Fruit fly (Drosophila melanogaster): ENCODE results near the gene CG31111.
A peak's percentile ranks its signal among the peaks of the same experiment; 100 is the strongest.

The CG31111 gene

DNA sequence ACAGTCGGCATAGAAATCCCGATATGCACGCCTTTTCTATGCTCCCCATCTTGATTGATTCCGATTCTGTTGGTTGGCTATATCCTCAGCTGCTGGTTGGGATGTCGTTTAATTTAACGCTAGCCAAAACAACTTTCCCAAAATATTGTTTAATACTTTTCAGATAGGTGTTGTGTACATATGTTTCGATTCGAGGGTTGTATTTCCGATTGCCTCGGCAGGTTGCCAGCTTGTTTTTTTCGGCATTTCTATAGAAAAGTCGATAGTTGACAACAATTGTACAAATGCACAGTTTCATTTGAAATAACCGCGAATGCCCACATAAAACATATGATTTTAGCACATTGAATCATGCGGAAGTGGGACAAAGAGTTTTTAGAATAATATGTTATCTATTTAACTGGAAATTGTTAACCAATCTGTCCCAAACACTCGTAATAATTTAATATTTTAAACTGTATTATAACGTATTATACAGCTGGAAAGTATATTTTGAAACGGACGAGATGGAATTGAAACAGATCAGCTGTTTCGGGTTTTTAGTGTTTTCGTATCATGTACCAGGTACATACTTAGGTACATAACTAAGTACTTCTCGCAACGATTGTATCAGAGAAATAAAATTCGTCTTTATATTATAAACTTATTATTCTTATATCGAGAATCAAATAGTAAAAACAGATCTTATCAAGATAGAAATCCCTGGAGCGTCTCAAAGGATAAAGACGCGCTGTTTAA lies 1.4 kb downstream of the CG31111 start, which contains the start of gene CG31109 (continued):
- TF ChIP-seq CG34422 (GFP tag; IDR thresholded peaks at IDR 0.05) (peak; percentile 48; the same call in 1 of the 3 replicates), Sry-β (GFP tag; optimal IDR thresholded peaks at IDR 0.05) (peak; percentile 12), CG17829 (tag; optimal IDR thresholded peaks at IDR 0.05) (peak; percentile 31), GATAe (GFP tag; conservative IDR thresholded peaks at IDR 0.05) (no peak), CG32532 (GFP tag; IDR thresholded peaks at IDR 0.05) (peak; percentile 31; the same call in 1 of the 2 replicates), Lhr (GFP tag; optimal IDR thresholded peaks at IDR 0.05) (peak; percentile 31), CG8924 (tag; optimal IDR thresholded peaks at IDR 0.05) (peak; percentile 67), pnt (GFP tag; optimal IDR thresholded peaks at IDR 0.05) (no peak), Usf (GFP tag; optimal IDR thresholded peaks at IDR 0.05) (no peak), sd (tag; optimal IDR thresholded peaks at IDR 0.05) (peak; percentile 26), CG3407 (GFP tag; optimal IDR thresholded peaks at IDR 0.05) (no peak), rib (GFP tag; IDR thresholded peaks at IDR 0.05) (no peak), CG16779 (GFP tag; IDR thresholded peaks at IDR 0.05) (no peak), TFAM (GFP tag; optimal IDR thresholded peaks at IDR 0.05) (no peak), Ets65A (GFP tag) (no peak), B-H2 (GFP tag; optimal IDR thresholded peaks at IDR 0.05) (peak; percentile 60), eve (GFP tag; optimal IDR thresholded peaks at IDR 0.05) (peak in 1 of 2 experiments; percentile 56), sc (optimal IDR thresholded peaks at IDR 0.05) (no peak), sc (GFP tag; optimal IDR thresholded peaks at IDR 0.05) (no peak), CG12155 (GFP tag; optimal IDR thresholded peaks at IDR 0.05) (no peak), hb (GFP tag; IDR thresholded peaks at IDR 0.05; ENCODE audit: partially characterized antibody) (no peak), BEAF-32 (GFP tag; optimal IDR thresholded peaks at IDR 0.05) (peak; percentile 71), CHES-1-like (GFP tag; optimal IDR thresholded peaks at IDR 0.05) (peak; percentile 50), stwl (tag; optimal IDR thresholded peaks at IDR 0.05) (peak; percentile 77), gsb (GFP tag; IDR thresholded peaks at IDR 0.05) (no peak), cato (GFP tag; optimal IDR thresholded peaks at IDR 0.05; ENCODE audit: borderline replicate concordance) (no peak), CG2116 (GFP tag; optimal IDR thresholded peaks at IDR 0.05) (peak; percentile 99), seq (GFP tag; IDR thresholded peaks at IDR 0.05) (no peak), run (tag; optimal IDR thresholded peaks at IDR 0.05) (no peak), CG15601 (tag; optimal IDR thresholded peaks at IDR 0.05) (peak; percentile 36), maf-S (GFP tag; optimal IDR thresholded peaks at IDR 0.05) (no peak), fd3F (GFP tag; optimal IDR thresholded peaks at IDR 0.05) (no peak), fd96Cb (tag; optimal IDR thresholded peaks at IDR 0.05) (no peak), zen2 (GFP tag; IDR thresholded peaks at IDR 0.05; ENCODE audit: partially characterized antibody) (no peak), Abd-B (GFP tag; optimal IDR thresholded peaks at IDR 0.05) (no peak), CG1647 (GFP tag; optimal IDR thresholded peaks at IDR 0.05) (no peak), kni (GFP tag; optimal IDR thresholded peaks at IDR 0.05) (no peak), bbx (GFP tag; IDR thresholded peaks at IDR 0.05; ENCODE audit: partially characterized antibody) (peak; percentile 57), CG9215 (GFP tag; IDR thresholded peaks at IDR 0.05) (no peak), kay (GFP tag; optimal IDR thresholded peaks at IDR 0.05) (no peak), CG6654 (GFP tag; optimal IDR thresholded peaks at IDR 0.05) (no peak), onecut (GFP tag; IDR thresholded peaks at IDR 0.05) (peak; percentile 60), twi (tag; optimal IDR thresholded peaks at IDR 0.05) (peak; percentile 27), CG2120 (GFP tag; optimal IDR thresholded peaks at IDR 0.05) (peak; percentile 64), H2.0 (GFP tag; IDR thresholded peaks at IDR 0.05) (peak; percentile 35; the same call in 1 of the 2 replicates), odd (GFP tag; optimal IDR thresholded peaks at IDR 0.05) (no peak), CG15479 (GFP tag; optimal IDR thresholded peaks at IDR 0.05) (peak; percentile 10), Dip3 (GFP tag; optimal IDR thresholded peaks at IDR 0.05) (no peak), CG13123 (GFP tag; optimal IDR thresholded peaks at IDR 0.05) (no peak), Atf6 (GFP tag; IDR thresholded peaks at IDR 0.05) (no peak)
